Worm (Caenorhabditis elegans) whole organism, L3 larva: ENCODE results near the gene tbb-6.

ENCODE experiments used
- R02D3.7 ChIP-seq: fragments of 150-350 bp; optimal IDR thresholded peaks from 2 replicates; lab custom pipeline; 2014; ENCODE audit warnings: missing biosample characterization, missing genetic modification characterization
- ZK546.5 ChIP-seq: sonication (generic microtip); optimal IDR thresholded peaks from 2 replicates; lab custom pipeline; 2017; ENCODE audit warnings: missing biosample characterization, missing genetic modification characterization
- elt-2 ChIP-seq: sonication (generic microtip); optimal IDR thresholded peaks from 2 replicates; lab custom pipeline; 2016; ENCODE audit warnings: missing genetic modification reagents, mild to moderate bottlenecking, missing genetic modification characterization, missing compliant biosample characterization
- jun-1 ChIP-seq: fragments of 150-350 bp; optimal IDR thresholded peaks from 2 replicates; lab custom pipeline; 2014; ENCODE audit warnings: missing biosample characterization, missing genetic modification reagents, missing genetic modification characterization
- nhr-28 ChIP-seq: fragments of 150-350 bp; optimal IDR thresholded peaks from 2 replicates; lab custom pipeline; 2014; ENCODE audit warnings: missing biosample characterization, missing genetic modification characterization
- nhr-67 ChIP-seq: fragments of 150-350 bp; optimal IDR thresholded peaks from 2 replicates; lab custom pipeline; 2014; ENCODE audit warnings: missing biosample characterization, missing genetic modification characterization
- pqm-1 ChIP-seq: fragments of 150-350 bp; optimal IDR thresholded peaks from 2 replicates; lab custom pipeline; 2017; ENCODE audit warnings: missing biosample characterization, missing genetic modification characterization, inconsistent platforms
- ztf-4 ChIP-seq: fragments of 150-350 bp; optimal IDR thresholded peaks from 2 replicates; lab custom pipeline; 2014; ENCODE audit warnings: missing biosample characterization, missing genetic modification characterization

- no peak for TF ChIP-seq elt-2 (tag; lab: Kevin White, UChicago)
- no peak for TF ChIP-seq nhr-28 (tag; lab: Kevin White, UChicago)
- no peak for TF ChIP-seq nhr-67
- no peak for TF ChIP-seq ZK546.5 (tag; lab: Kevin White, UChicago)
- TF ChIP-seq pqm-1 = no peak
- no peak for TF ChIP-seq R02D3.7 (tag; lab: Kevin White, UChicago)
- no peak for TF ChIP-seq ztf-4
- TF ChIP-seq jun-1 (tag; lab: Kevin White, UChicago) = no peak
Observed at ce11 chrV:12244980-12245742, 16.2 kb upstream of the tbb-6 start, which contains the start of the genes T04H1.13, slfl-5 and rad-50.
